Fruit fly (Drosophila melanogaster) whole organism, embryonic: ENCODE data around the gene Ythdc1.

Source experiments
- CG10267 ChIP-seq: fragments of 200-800 bp; sonication (Bioruptor generic); optimal IDR thresholded peaks from 2 replicates; lab custom pipeline; 2018; ENCODE audit warnings: missing biosample characterization, mild to moderate bottlenecking, missing genetic modification characterization, moderate library complexity
- CG10431 ChIP-seq: fragments of 200-800 bp; sonication (Bioruptor generic); optimal IDR thresholded peaks from 3 replicates; lab custom pipeline; 2018; ENCODE audit warnings: missing biosample characterization, mild to moderate bottlenecking, missing genetic modification characterization
- CG12219 ChIP-seq: fragments of 200-800 bp; sonication (Bioruptor generic); optimal IDR thresholded peaks from 3 replicates; lab custom pipeline; 2018; ENCODE audit warnings: missing biosample characterization, mild to moderate bottlenecking, missing genetic modification characterization
- CG13775 ChIP-seq: fragments of 200-800 bp; sonication (Bioruptor generic); optimal IDR thresholded peaks from 3 replicates; lab custom pipeline; 2017; ENCODE audit warnings: missing biosample characterization, mild to moderate bottlenecking, missing genetic modification characterization
- CG13894 ChIP-seq: fragments of 200-800 bp; sonication (Bioruptor generic); optimal IDR thresholded peaks from 3 replicates; lab custom pipeline; 2018; ENCODE audit warnings: missing biosample characterization, mild to moderate bottlenecking, missing genetic modification characterization, moderate library complexity
- CG1647 ChIP-seq: fragments of 200-800 bp; sonication (Bioruptor generic); optimal IDR thresholded peaks from 3 replicates; lab custom pipeline; 2016; ENCODE audit warnings: missing biosample characterization, missing genetic modification characterization
- CG16779 ChIP-seq: fragments of 200-800 bp; sonication (Bioruptor generic); IDR thresholded peaks from 2 replicates; pipeline ENCODE4 v1.3.6; 2022; ENCODE audit warnings: missing biosample characterization, missing genetic modification characterization
- CG17361 ChIP-seq: fragments of 200-800 bp; sonication (Bioruptor generic); IDR thresholded peaks from 3 replicates; pipeline ENCODE4 v1.3.6; 2022; ENCODE audit warnings: missing biosample characterization, missing genetic modification characterization
- CG18262 ChIP-seq: fragments of 200-800 bp; optimal IDR thresholded peaks from 3 replicates; lab custom pipeline; 2019; ENCODE audit warnings: missing biosample characterization, mild to moderate bottlenecking, missing genetic modification characterization, moderate library complexity
- CG18476 ChIP-seq: fragments of 200-800 bp; sonication (Bioruptor generic); optimal IDR thresholded peaks from 2 replicates; lab custom pipeline; 2016; ENCODE audit warnings: missing biosample characterization, mild to moderate bottlenecking, missing genetic modification characterization
- CG30403 ChIP-seq: fragments of 200-800 bp; sonication (Bioruptor generic); optimal IDR thresholded peaks from 3 replicates; lab custom pipeline; 2016; ENCODE audit warnings: missing biosample characterization, missing genetic modification characterization
- CG3995 ChIP-seq: fragments of 200-800 bp; sonication (Bioruptor generic); optimal IDR thresholded peaks from 3 replicates; lab custom pipeline; 2016; ENCODE audit warnings: missing biosample characterization, missing genetic modification characterization
- CG43689 ChIP-seq: fragments of 200-800 bp; sonication (Bioruptor generic); IDR thresholded peaks from 2 replicates; pipeline ENCODE4 v1.3.6; 2022; ENCODE audit warnings: missing biosample characterization, missing genetic modification characterization
- CG4424 ChIP-seq: fragments of 200-800 bp; sonication (Bioruptor generic); optimal IDR thresholded peaks from 3 replicates; lab custom pipeline; 2016; ENCODE audit warnings: missing biosample characterization, missing genetic modification characterization
- CG4617 ChIP-seq: fragments of 200-800 bp; sonication (Bioruptor generic); optimal IDR thresholded peaks from 3 replicates; lab custom pipeline; 2016; ENCODE audit warnings: missing biosample characterization, missing genetic modification characterization, borderline replicate concordance
- Dad ChIP-seq: fragments of 200-800 bp; sonication (Bioruptor generic); optimal IDR thresholded peaks from 3 replicates; lab custom pipeline; 2016; ENCODE audit warnings: missing biosample characterization, missing genetic modification characterization
- ERR ChIP-seq: fragments of 200-800 bp; sonication (Bioruptor generic); optimal IDR thresholded peaks from 2 replicates; lab custom pipeline; 2016; ENCODE audit warnings: missing biosample characterization, missing genetic modification characterization
- GATAe ChIP-seq: fragments of 200-800 bp; sonication (Bioruptor generic); conservative IDR thresholded peaks from 2 replicates; pipeline ENCODE4 v1.3.6; 2022; ENCODE audit warnings: missing biosample characterization, missing genetic modification characterization
- Gug ChIP-seq: fragments of 200-800 bp; sonication (Bioruptor generic); IDR thresholded peaks from 4 replicates; pipeline ENCODE4 v1.3.6; 2022; ENCODE audit warnings: missing biosample characterization, missing genetic modification characterization
- HLH3B ChIP-seq: fragments of 200-800 bp; sonication (Bioruptor generic); IDR thresholded peaks from 2 replicates; pipeline ENCODE4 v1.3.6; 2022; ENCODE audit warnings: missing biosample characterization, missing genetic modification characterization
- Hr3 ChIP-seq: fragments of 200-800 bp; sonication (Bioruptor generic); optimal IDR thresholded peaks from 3 replicates; lab custom pipeline; 2016; ENCODE audit warnings: missing biosample characterization, missing genetic modification characterization
- MTF-1 ChIP-seq: fragments of 200-800 bp; sonication (Bioruptor generic); optimal IDR thresholded peaks from 2 replicates; lab custom pipeline; 2018; ENCODE audit warnings: missing biosample characterization, mild to moderate bottlenecking, missing genetic modification characterization, borderline replicate concordance
- Myb ChIP-seq: fragments of 200-800 bp; sonication (Bioruptor generic); optimal IDR thresholded peaks from 2 replicates; lab custom pipeline; 2016; ENCODE audit warnings: missing biosample characterization, missing genetic modification characterization
- NFAT ChIP-seq: fragments of 200-800 bp; sonication (Bioruptor generic); IDR thresholded peaks from 2 replicates; pipeline ENCODE4 v1.3.6; 2022; ENCODE audit warnings: missing biosample characterization, missing genetic modification characterization
- Oaz ChIP-seq: fragments of 200-800 bp; sonication (Bioruptor generic); IDR thresholded peaks from 2 replicates; pipeline ENCODE4 v1.3.6; 2022; ENCODE audit warnings: missing biosample characterization, missing genetic modification characterization
- PHDP ChIP-seq: fragments of 200-800 bp; sonication (Bioruptor generic); optimal IDR thresholded peaks from 3 replicates; lab custom pipeline; 2018; ENCODE audit warnings: missing biosample characterization, mild to moderate bottlenecking, missing genetic modification characterization, moderate library complexity
- Sin3A ChIP-seq: fragments of >200 bp; optimal IDR thresholded peaks from 2 replicates; lab custom pipeline; 2018
- Sox100B ChIP-seq: fragments of 200-800 bp; sonication (Bioruptor generic); optimal IDR thresholded peaks from 3 replicates; lab custom pipeline; 2018; ENCODE audit warnings: missing biosample characterization, mild to moderate bottlenecking, missing genetic modification characterization
- Sox102F ChIP-seq: fragments of 200-800 bp; sonication (Bioruptor generic); optimal IDR thresholded peaks from 2 replicates; lab custom pipeline; 2018; ENCODE audit warnings: missing biosample characterization, mild to moderate bottlenecking, missing genetic modification characterization, moderate library complexity
- ap ChIP-seq: fragments of 200-800 bp; sonication (Bioruptor generic); IDR thresholded peaks from 2 replicates; pipeline ENCODE4 v1.3.6; 2022; ENCODE audit warnings: missing biosample characterization, missing genetic modification characterization
- bsh ChIP-seq, 2 experiments: fragments of 200-800 bp; sonication (Bioruptor generic); optimal IDR thresholded peaks; 2 replicates each; lab custom pipeline; 2017 to 2018; ENCODE audit warnings: mild to moderate bottlenecking in 2 of 2, missing biosample characterization in 2 of 2, missing genetic modification characterization in 2 of 2, moderate library complexity in 1 of 2
- croc ChIP-seq: fragments of 200-800 bp; sonication (Bioruptor generic); conservative IDR thresholded peaks from 3 replicates; pipeline ENCODE4 v1.3.6; 2022; ENCODE audit warnings: missing biosample characterization, missing genetic modification characterization
- crol ChIP-seq: fragments of 200-800 bp; sonication (Bioruptor generic); IDR thresholded peaks from 2 replicates; pipeline ENCODE4 v1.3.6; 2022; ENCODE audit warnings: missing biosample characterization, missing genetic modification characterization
- crp ChIP-seq, 2 experiments: fragments of 200-800 bp; sonication (Bioruptor generic); optimal IDR thresholded peaks; 2 replicates in 1 of 2; 3 replicates in 1 of 2; lab custom pipeline; 2017; ENCODE audit warnings: missing biosample characterization in 2 of 2, missing genetic modification characterization in 2 of 2, mild to moderate bottlenecking in 1 of 2, moderate library complexity in 1 of 2
- esg ChIP-seq: fragments of 200-800 bp; sonication (Bioruptor generic); conservative IDR thresholded peaks from 2 replicates; pipeline ENCODE4 v1.3.6; 2022; ENCODE audit warnings: missing biosample characterization, missing genetic modification characterization
- gro ChIP-seq: fragments of 200-800 bp; sonication (Bioruptor generic); optimal IDR thresholded peaks from 2 replicates; lab custom pipeline; 2016; ENCODE audit warnings: missing biosample characterization, missing genetic modification characterization
- inv ChIP-seq: fragments of 200-800 bp; sonication (Bioruptor generic); IDR thresholded peaks from 2 replicates; pipeline ENCODE4 v1.3.6; 2022; ENCODE audit warnings: missing biosample characterization, missing genetic modification characterization; ENCODE audit not compliant: partially characterized antibody
- lola ChIP-seq, 3 experiments: fragments of >200 bp in 2 of 3; fragments of 200-800 bp in 1 of 3; sonication (Bioruptor generic) in 1 of 3; optimal IDR thresholded peaks; 2 replicates each; lab custom pipeline; 2017 to 2019; ENCODE audit warnings: missing biosample characterization in 3 of 3, missing genetic modification characterization in 3 of 3, mild to moderate bottlenecking in 1 of 3, moderate library complexity in 1 of 3
- luna ChIP-seq: fragments of 200-800 bp; sonication (Bioruptor generic); optimal IDR thresholded peaks from 2 replicates; lab custom pipeline; 2016; ENCODE audit warnings: missing biosample characterization, missing genetic modification characterization
- mirr ChIP-seq: fragments of 200-800 bp; sonication (Bioruptor generic); optimal IDR thresholded peaks from 3 replicates; lab custom pipeline; 2018; ENCODE audit warnings: missing biosample characterization, mild to moderate bottlenecking, missing genetic modification characterization
- peb ChIP-seq: fragments of 200-800 bp; sonication (Bioruptor generic); IDR thresholded peaks from 2 replicates; pipeline ENCODE4 v1.3.6; 2022; ENCODE audit warnings: missing biosample characterization, missing genetic modification characterization
- prd ChIP-seq, 3 experiments: fragments of >200 bp in 2 of 3; fragments of 200-800 bp in 1 of 3; sonication (Bioruptor generic) in 1 of 3; optimal IDR thresholded peaks in 2 of 3; IDR thresholded peaks in 1 of 3; 2 replicates in 2 of 3; 3 replicates in 1 of 3; pipeline versions ENCODE4 v1.3.6 to Lab custom; 2017 to 2022; ENCODE audit warnings: missing biosample characterization in 1 of 3, missing genetic modification characterization in 1 of 3
- ro ChIP-seq: fragments of 200-800 bp; sonication (Bioruptor generic); IDR thresholded peaks from 2 replicates; pipeline ENCODE4 v1.3.6; 2022; ENCODE audit warnings: missing biosample characterization, missing genetic modification characterization
- sc ChIP-seq, 3 experiments: fragments of >200 bp in 2 of 3; fragments of 200-800 bp in 1 of 3; sonication (Bioruptor generic) in 1 of 3; optimal IDR thresholded peaks; 2 replicates in 2 of 3; 3 replicates in 1 of 3; lab custom pipeline; 2017; ENCODE audit warnings: mild to moderate bottlenecking in 1 of 3, missing biosample characterization in 1 of 3, missing genetic modification characterization in 1 of 3, missing genetic modification reagents in 1 of 3
- sens ChIP-seq: fragments of 200-800 bp; sonication (Bioruptor generic); peaks from one replicate; lab custom pipeline; 2016; ENCODE audit warnings: missing biosample characterization, missing genetic modification characterization
- sna ChIP-seq: fragments of 200-800 bp; sonication (Bioruptor generic); IDR thresholded peaks from 2 replicates; pipeline ENCODE4 v1.3.6; 2022; ENCODE audit warnings: missing biosample characterization, missing genetic modification characterization; ENCODE audit not compliant: partially characterized antibody
- tio ChIP-seq: fragments of 200-800 bp; sonication (Bioruptor generic); optimal IDR thresholded peaks from 2 replicates; lab custom pipeline; 2017; ENCODE audit warnings: missing biosample characterization, missing genetic modification characterization, inconsistent platforms
- wdn ChIP-seq: fragments of 200-800 bp; sonication (Bioruptor generic); IDR thresholded peaks from 2 replicates; pipeline ENCODE4 v1.3.6; 2022; ENCODE audit warnings: missing biosample characterization, missing genetic modification characterization
- zfh1 ChIP-seq: fragments of 200-800 bp; sonication (Bioruptor generic); IDR thresholded peaks from 3 replicates; pipeline ENCODE4 v1.3.6; 2022; ENCODE audit warnings: missing biosample characterization, missing genetic modification characterization
- zfh2 ChIP-seq: fragments of 200-800 bp; sonication (Bioruptor generic); optimal IDR thresholded peaks from 2 replicates; lab custom pipeline; 2016; ENCODE audit warnings: missing biosample characterization, missing genetic modification characterization

Gene Ythdc1

DNA sequence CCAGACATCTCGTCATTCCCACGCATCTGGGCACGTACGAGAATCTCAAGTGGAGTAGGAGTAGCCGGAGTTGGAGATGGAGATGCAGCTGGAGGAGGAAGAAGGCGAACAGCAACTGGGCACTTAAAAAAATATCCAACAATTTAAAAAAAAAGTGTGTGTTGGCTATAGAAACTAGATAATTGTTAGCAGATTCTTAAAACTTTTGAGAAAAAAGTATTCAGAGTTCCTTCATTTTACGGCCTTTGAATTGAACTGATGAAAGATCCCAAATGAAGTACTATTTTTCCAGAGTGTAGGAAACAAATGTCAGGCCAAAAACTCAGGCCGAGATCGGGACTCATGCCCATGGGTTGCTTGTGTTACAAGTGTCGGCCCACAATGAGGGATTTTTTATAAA lies 17.9 kb upstream of the Ythdc1 start (continued):
- TF ChIP-seq CG12219 (GFP tag; lab: Kevin White, UChicago), result no peak
- no peak for TF ChIP-seq zfh2
- TF ChIP-seq Sox100B (GFP tag; lab: Kevin White, UChicago), result no peak
- no peak for TF ChIP-seq prd (optimal IDR thresholded peaks at IDR 0.05; lab: Kevin White, UChicago)
- TF ChIP-seq prd (GFP tag; IDR thresholded peaks at IDR 0.05; lab: Robert Waterston, UW), result peak; percentile 17; the same call in 1 of the 3 replicates
- TF ChIP-seq Sox102F (GFP tag; lab: Kevin White, UChicago), result no peak
- no peak for TF ChIP-seq inv (GFP tag; lab: Robert Waterston, UW)
- TF ChIP-seq HLH3B (GFP tag; lab: Robert Waterston, UW), result no peak
- TF ChIP-seq sc (optimal IDR thresholded peaks at IDR 0.05; lab: Kevin White, UChicago), result no peak
- TF ChIP-seq sc (GFP tag; optimal IDR thresholded peaks at IDR 0.05; lab: Kevin White, UChicago), result peak; percentile 2
- peak in 1 of 3 experiments; percentile 62 for TF ChIP-seq lola (GFP tag; optimal IDR thresholded peaks at IDR 0.05; lab: Kevin White, UChicago)
- peak; percentile 48 for TF ChIP-seq CG10267 (tag; lab: Kevin White, UChicago)
- no peak for TF ChIP-seq ro
- no peak for TF ChIP-seq CG1647 (GFP tag; lab: Kevin White, UChicago)
- TF ChIP-seq sna, result no peak
- no peak for TF ChIP-seq tio (GFP tag; lab: Kevin White, UChicago)
- TF ChIP-seq wdn (GFP tag; lab: Robert Waterston, UW), result no peak
- no peak for TF ChIP-seq CG16779 (GFP tag; lab: Robert Waterston, UW)
- TF ChIP-seq sens (GFP tag; lab: Kevin White, UChicago), result peak; percentile 92
- peak; percentile 30 for TF ChIP-seq CG4424 (GFP tag; lab: Kevin White, UChicago)
- no peak for TF ChIP-seq Sin3A (lab: Kevin White, UChicago)
- TF ChIP-seq ap (GFP tag; lab: Robert Waterston, UW), result no peak
- no peak for TF ChIP-seq gro (GFP tag; lab: Kevin White, UChicago)
- peak; percentile 3 for TF ChIP-seq CG13775
- TF ChIP-seq crp (GFP tag; optimal IDR thresholded peaks at IDR 0.05; lab: Kevin White, UChicago), result no peak
- no peak for TF ChIP-seq croc
- TF ChIP-seq Gug (GFP tag; lab: Robert Waterston, UW), result no peak
- TF ChIP-seq peb (GFP tag; lab: Robert Waterston, UW), result no peak
- peak; percentile 7; the same call in 1 of the 3 replicates for TF ChIP-seq zfh1 (GFP tag; lab: Robert Waterston, UW)
- 0 out of 3 replicates have a peak, but pooled peaks have one; percentile 40 for TF ChIP-seq CG17361 (GFP tag; lab: Robert Waterston, UW)
- TF ChIP-seq esg (GFP tag; lab: Robert Waterston, UW), result no peak
- peak in 1 of 2 experiments; percentile 60 for TF ChIP-seq bsh (GFP tag; optimal IDR thresholded peaks at IDR 0.05; lab: Kevin White, UChicago)
- no peak; the same call in 1 of the 2 replicates for TF ChIP-seq crol (GFP tag; lab: Robert Waterston, UW)
- TF ChIP-seq Myb, result no peak
- peak; percentile 61 for TF ChIP-seq CG18262 (tag; lab: Kevin White, UChicago)
- TF ChIP-seq CG30403 (GFP tag; lab: Kevin White, UChicago), result no peak
- no peak for TF ChIP-seq mirr (GFP tag; lab: Kevin White, UChicago)
- TF ChIP-seq CG13894, result no peak
- TF ChIP-seq Oaz, result no peak
- no peak for TF ChIP-seq CG4617 (GFP tag; lab: Kevin White, UChicago)
- no peak for TF ChIP-seq Dad
- TF ChIP-seq NFAT (GFP tag; lab: Robert Waterston, UW), result no peak
- TF ChIP-seq PHDP (tag; lab: Kevin White, UChicago), result no peak
- no peak for TF ChIP-seq CG43689 (GFP tag; lab: Robert Waterston, UW)
- TF ChIP-seq MTF-1 (GFP tag; lab: Kevin White, UChicago), result no peak
- TF ChIP-seq ERR (GFP tag; lab: Kevin White, UChicago), result no peak
- TF ChIP-seq GATAe (GFP tag; lab: Robert Waterston, UW), result no peak
- no peak for TF ChIP-seq CG10431 (GFP tag; lab: Kevin White, UChicago)
- no peak for TF ChIP-seq luna (GFP tag; lab: Kevin White, UChicago)
- no peak for TF ChIP-seq Hr3 (GFP tag; lab: Kevin White, UChicago)
- TF ChIP-seq CG18476, result no peak
- no peak for TF ChIP-seq CG3995 (GFP tag; lab: Kevin White, UChicago)
